Fruit fly (Drosophila melanogaster) whole organism, wandering third instar larva: ENCODE results near the gene Nedd4.
A peak's percentile ranks its signal among the peaks of the same experiment; 100 is the strongest.

ENCODE experiments used
- Abd-B ChIP-seq: fragments of >200 bp; optimal IDR thresholded peaks from 2 replicates; lab custom pipeline; 2017; ENCODE audit warnings: missing biosample characterization, missing genetic modification characterization
- CG32264 ChIP-seq: fragments of 200-800 bp; sonication (Bioruptor generic); optimal IDR thresholded peaks from 2 replicates; lab custom pipeline; 2016; ENCODE audit warnings: missing biosample characterization, missing genetic modification characterization
- CG9705 ChIP-seq: fragments of 200-800 bp; sonication (Bioruptor generic); optimal IDR thresholded peaks from 2 replicates; lab custom pipeline; 2018; ENCODE audit warnings: missing biosample characterization, mild to moderate bottlenecking, missing genetic modification characterization
- CrebA ChIP-seq: fragments of 200-800 bp; sonication (Bioruptor generic); optimal IDR thresholded peaks from 2 replicates; lab custom pipeline; 2016; ENCODE audit warnings: missing biosample characterization, mild to moderate bottlenecking, missing genetic modification characterization, borderline replicate concordance
- Dfd ChIP-seq: fragments of >200 bp; optimal IDR thresholded peaks from 2 replicates; lab custom pipeline; 2017; ENCODE audit warnings: missing biosample characterization, missing genetic modification characterization
- Dif ChIP-seq: fragments of 200-275, 200-300 bp; sonication (Bioruptor generic); optimal IDR thresholded peaks from 2 replicates; lab custom pipeline; 2018; ENCODE audit warnings: missing biosample characterization, missing genetic modification characterization; ENCODE audit not compliant: partially characterized antibody
- GATAd ChIP-seq: sonication (Bioruptor generic); optimal IDR thresholded peaks from 2 replicates; lab custom pipeline; 2016; ENCODE audit warnings: missing biosample characterization, missing genetic modification characterization
- HLH106 ChIP-seq: fragments of 200-800 bp; optimal IDR thresholded peaks from 3 replicates; lab custom pipeline; 2019; ENCODE audit warnings: missing biosample characterization, mild to moderate bottlenecking, missing genetic modification characterization, moderate library complexity
- Hnf4 ChIP-seq: fragments of 200-800 bp; sonication (Bioruptor generic); optimal IDR thresholded peaks from 2 replicates; lab custom pipeline; 2016; ENCODE audit warnings: missing biosample characterization, mild to moderate bottlenecking, missing genetic modification characterization
- Hr78 ChIP-seq: fragments of >200 bp; optimal IDR thresholded peaks from 2 replicates; lab custom pipeline; 2017; ENCODE audit warnings: missing biosample characterization, missing genetic modification characterization
- Hr83 ChIP-seq: fragments of 200-300 bp; sonication (Bioruptor generic); optimal IDR thresholded peaks from 2 replicates; lab custom pipeline; 2016; ENCODE audit warnings: missing biosample characterization, mild to moderate bottlenecking, missing genetic modification characterization, moderate library complexity; ENCODE audit not compliant: poor library complexity, severe bottlenecking
- Jra ChIP-seq: sonication (Bioruptor generic); optimal IDR thresholded peaks from 2 replicates; lab custom pipeline; 2016; ENCODE audit warnings: missing biosample characterization, missing genetic modification characterization
- Mio ChIP-seq: sonication (Bioruptor generic); optimal IDR thresholded peaks from 2 replicates; lab custom pipeline; 2016; ENCODE audit warnings: missing biosample characterization, missing genetic modification characterization
- Myc ChIP-seq: fragments of >200 bp; optimal IDR thresholded peaks from 2 replicates; lab custom pipeline; 2017
- N ChIP-seq: fragments of >200 bp; optimal IDR thresholded peaks from 2 replicates; lab custom pipeline; 2018; ENCODE audit warnings: missing biosample characterization, missing external identifiers, missing genetic modification characterization
- OdsH ChIP-seq: fragments of 200-800 bp; sonication (Bioruptor generic); optimal IDR thresholded peaks from 2 replicates; lab custom pipeline; 2016; ENCODE audit warnings: missing biosample characterization, mild to moderate bottlenecking, missing genetic modification characterization
- Rel ChIP-seq, 2 experiments: fragments of 200-800 bp; sonication (Bioruptor generic) in 1 of 2; optimal IDR thresholded peaks; 2 replicates in 1 of 2; 3 replicates in 1 of 2; lab custom pipeline; 2016 to 2019; ENCODE audit warnings: mild to moderate bottlenecking in 2 of 2, missing biosample characterization in 2 of 2, missing genetic modification characterization in 2 of 2, moderate library complexity in 1 of 2
- Sp1 ChIP-seq: fragments of 200-800 bp; sonication (Bioruptor generic); optimal IDR thresholded peaks from 3 replicates; lab custom pipeline; 2019; ENCODE audit warnings: missing biosample characterization, mild to moderate bottlenecking, missing genetic modification characterization, moderate library complexity
- Vsx2 ChIP-seq: fragments of 200-300, 225-300 bp; sonication (Bioruptor generic); optimal IDR thresholded peaks from 2 replicates; lab custom pipeline; 2018; ENCODE audit warnings: missing biosample characterization, missing genetic modification characterization; ENCODE audit not compliant: partially characterized antibody
- br ChIP-seq: fragments of 200-800 bp; sonication (Bioruptor generic); optimal IDR thresholded peaks from 2 replicates; lab custom pipeline; 2016; ENCODE audit warnings: missing biosample characterization, missing genetic modification characterization
- brk ChIP-seq: fragments of 200-800 bp; sonication (Bioruptor generic); optimal IDR thresholded peaks from 2 replicates; lab custom pipeline; 2016; ENCODE audit warnings: missing biosample characterization, mild to moderate bottlenecking, missing genetic modification characterization
- dl ChIP-seq, 2 experiments: fragments of 175-275, 200-275 bp in 1 of 2; fragments of 200-275 bp in 1 of 2; sonication (Bioruptor generic); optimal IDR thresholded peaks; lab custom pipeline; 2018; ENCODE audit warnings: mild to moderate bottlenecking in 2 of 2, missing biosample characterization in 2 of 2, missing genetic modification characterization in 2 of 2, moderate library complexity in 2 of 2; ENCODE audit not compliant: partially characterized antibody in 2 of 2, insufficient read depth in 1 of 2
- dmrt93B ChIP-seq: fragments of 200-800 bp; sonication (Bioruptor generic); optimal IDR thresholded peaks from 2 replicates; lab custom pipeline; 2018; ENCODE audit warnings: missing biosample characterization, mild to moderate bottlenecking, missing genetic modification characterization
- dsf ChIP-seq: sonication (Bioruptor generic); optimal IDR thresholded peaks from 2 replicates; lab custom pipeline; 2016; ENCODE audit warnings: missing biosample characterization, missing genetic modification characterization, borderline replicate concordance
- ey ChIP-seq: fragments of 200-800 bp; sonication (Bioruptor generic); optimal IDR thresholded peaks from 2 replicates; lab custom pipeline; 2016; ENCODE audit warnings: missing biosample characterization, missing genetic modification characterization
- foxo ChIP-seq, 2 experiments: fragments of 200-800 bp; sonication (Bioruptor generic); optimal IDR thresholded peaks; 2 replicates in 1 of 2; 3 replicates in 1 of 2; lab custom pipeline; 2016 to 2017; ENCODE audit warnings: missing biosample characterization in 2 of 2, missing genetic modification characterization in 2 of 2
- fru ChIP-seq: fragments of 200-800 bp; sonication (Bioruptor generic); optimal IDR thresholded peaks from 3 replicates; lab custom pipeline; 2016; ENCODE audit warnings: missing biosample characterization, mild to moderate bottlenecking, missing genetic modification characterization
- h ChIP-seq: fragments of 200-800 bp; sonication (Bioruptor generic); optimal IDR thresholded peaks from 3 replicates; lab custom pipeline; 2016; ENCODE audit warnings: missing biosample characterization, mild to moderate bottlenecking, missing genetic modification characterization
- jim ChIP-seq: fragments of 175-275, 200-325 bp; sonication (Bioruptor generic); optimal IDR thresholded peaks from 2 replicates; lab custom pipeline; 2016; ENCODE audit warnings: missing biosample characterization, mild to moderate bottlenecking, missing genetic modification characterization
- lola ChIP-seq: fragments of >200 bp; optimal IDR thresholded peaks from 2 replicates; lab custom pipeline; 2017; ENCODE audit warnings: missing biosample characterization, missing genetic modification characterization
- pan ChIP-seq: fragments of >200 bp; optimal IDR thresholded peaks from 2 replicates; lab custom pipeline; 2017
- psq ChIP-seq: fragments of 200-800 bp; sonication (Bioruptor generic); optimal IDR thresholded peaks from 3 replicates; lab custom pipeline; 2017; ENCODE audit warnings: missing biosample characterization, mild to moderate bottlenecking, missing genetic modification characterization, moderate library complexity
- rgr ChIP-seq: fragments of 200-800 bp; sonication (Bioruptor generic); optimal IDR thresholded peaks from 3 replicates; lab custom pipeline; 2016; ENCODE audit warnings: missing biosample characterization, mild to moderate bottlenecking, missing genetic modification characterization
- sage ChIP-seq: fragments of 200-800 bp; sonication (Bioruptor generic); optimal IDR thresholded peaks from 2 replicates; lab custom pipeline; 2016; ENCODE audit warnings: missing biosample characterization, mild to moderate bottlenecking, missing genetic modification characterization
- sv ChIP-seq: fragments of 200-800 bp; sonication (Bioruptor generic); optimal IDR thresholded peaks from 3 replicates; lab custom pipeline; 2016; ENCODE audit warnings: missing biosample characterization, missing genetic modification characterization
- tai ChIP-seq: sonication (Bioruptor generic); optimal IDR thresholded peaks from 2 replicates; lab custom pipeline; 2016; ENCODE audit warnings: missing biosample characterization, missing genetic modification characterization
- usp ChIP-seq: fragments of >200 bp; optimal IDR thresholded peaks from 2 replicates; lab custom pipeline; 2017; ENCODE audit warnings: missing biosample characterization, missing genetic modification characterization
- woc ChIP-seq: sonication (Bioruptor generic); optimal IDR thresholded peaks from 2 replicates; lab custom pipeline; 2016; ENCODE audit warnings: missing biosample characterization, mild to moderate bottlenecking, missing genetic modification characterization

Gene Nedd4

dm6 chr3L:17563536-17564257 is 33.8 kb downstream of the Nedd4 start:
- TF ChIP-seq foxo (GFP tag; optimal IDR thresholded peaks at IDR 0.05; lab: Kevin White, UChicago): peak in 1 of 2 experiments; percentile 23
- TF ChIP-seq rgr (GFP tag; lab: Kevin White, UChicago): peak; percentile 30
- peak; percentile 49 for TF ChIP-seq br (GFP tag; lab: Kevin White, UChicago)
- TF ChIP-seq ey (GFP tag; lab: Kevin White, UChicago): no peak
- TF ChIP-seq tai (GFP tag; lab: Kevin White, UChicago): peak; percentile 43
- TF ChIP-seq Hnf4 (GFP tag; lab: Kevin White, UChicago): peak; percentile 13
- peak; percentile 77 for TF ChIP-seq brk (GFP tag; lab: Kevin White, UChicago)
- no peak for TF ChIP-seq dmrt93B (GFP tag; lab: Kevin White, UChicago)
- TF ChIP-seq Myc (lab: Kevin White, UChicago): no peak
- no peak for TF ChIP-seq woc (GFP tag; lab: Kevin White, UChicago)
- no peak for TF ChIP-seq Dfd (GFP tag; lab: Kevin White, UChicago)
- no peak for TF ChIP-seq jim (GFP tag; lab: Kevin White, UChicago)
- no peak for TF ChIP-seq CG9705 (GFP tag; lab: Kevin White, UChicago)
- peak; percentile 70 for TF ChIP-seq h
- no peak for TF ChIP-seq Abd-B (GFP tag; lab: Kevin White, UChicago)
- TF ChIP-seq fru (GFP tag; lab: Kevin White, UChicago): peak; percentile 81
- no peak for TF ChIP-seq dsf (GFP tag; lab: Kevin White, UChicago)
- peak; percentile 36 for TF ChIP-seq OdsH (GFP tag; lab: Kevin White, UChicago)
- peak; percentile 14 for TF ChIP-seq CG32264 (GFP tag; lab: Kevin White, UChicago)
- TF ChIP-seq pan (lab: Kevin White, UChicago): no peak
- TF ChIP-seq Rel (GFP tag; optimal IDR thresholded peaks at IDR 0.05; lab: Kevin White, UChicago): peak; percentile 83
- TF ChIP-seq Rel (tag; optimal IDR thresholded peaks at IDR 0.05; lab: Kevin White, UChicago): peak; percentile 40
- no peak for TF ChIP-seq lola (GFP tag; lab: Kevin White, UChicago)
- TF ChIP-seq Vsx2 (GFP tag; lab: Kevin White, UChicago): no peak
- TF ChIP-seq sage (GFP tag; lab: Kevin White, UChicago): no peak
- TF ChIP-seq Jra (GFP tag; lab: Kevin White, UChicago): peak; percentile 53
- TF ChIP-seq Mio (GFP tag; lab: Kevin White, UChicago): no peak
- peak; percentile 45 for TF ChIP-seq Sp1
- peak; percentile 95 to 97 for TF ChIP-seq dl (GFP tag; optimal IDR thresholded peaks at IDR 0.05; lab: Kevin White, UChicago; ENCODE audit: insufficient read depth in 1 of 2, partially characterized antibody in 2 of 2)
- TF ChIP-seq sv: no peak
- TF ChIP-seq Hr83 (GFP tag; lab: Kevin White, UChicago): peak; percentile 15
- TF ChIP-seq CrebA (GFP tag; lab: Kevin White, UChicago): no peak
- no peak for TF ChIP-seq HLH106 (tag; lab: Kevin White, UChicago)
- peak; percentile 97 for TF ChIP-seq Dif (GFP tag; lab: Kevin White, UChicago)
- TF ChIP-seq N (GFP tag; lab: Kevin White, UChicago): peak; percentile 76
- peak; percentile 68 for TF ChIP-seq psq (GFP tag; lab: Kevin White, UChicago)

- TF ChIP-seq Sp1 (peak; percentile 69), tai (GFP tag; lab: Kevin White, UChicago) (no peak), N (GFP tag; lab: Kevin White, UChicago) (peak; percentile 61), jim (GFP tag; lab: Kevin White, UChicago) (no peak), OdsH (GFP tag; lab: Kevin White, UChicago) (peak; percentile 69), Hr83 (GFP tag; lab: Kevin White, UChicago) (peak; percentile 14), foxo (GFP tag; optimal IDR thresholded peaks at IDR 0.05; lab: Kevin White, UChicago) (peak; percentile 3 to 80), Jra (GFP tag; lab: Kevin White, UChicago) (no peak), lola (GFP tag; lab: Kevin White, UChicago) (no peak), rgr (GFP tag; lab: Kevin White, UChicago) (peak; percentile 78), Dfd (GFP tag; lab: Kevin White, UChicago) (peak; percentile 62), GATAd (GFP tag; lab: Kevin White, UChicago) (no peak), usp (no peak), Abd-B (GFP tag; lab: Kevin White, UChicago) (no peak), dl (GFP tag; optimal IDR thresholded peaks at IDR 0.05; lab: Kevin White, UChicago; ENCODE audit: insufficient read depth in 1 of 2, partially characterized antibody in 2 of 2) (peak in 1 of 2 experiments; percentile 29), ey (GFP tag; lab: Kevin White, UChicago) (peak; percentile 45), Hr78 (no peak), CG9705 (GFP tag; lab: Kevin White, UChicago) (peak; percentile 24), Vsx2 (GFP tag; lab: Kevin White, UChicago) (no peak), h (peak; percentile 77), Mio (GFP tag; lab: Kevin White, UChicago) (no peak), pan (lab: Kevin White, UChicago) (no peak), Dif (GFP tag; lab: Kevin White, UChicago) (peak; percentile 51), CrebA (GFP tag; lab: Kevin White, UChicago) (no peak), psq (GFP tag; lab: Kevin White, UChicago) (peak; percentile 80), br (GFP tag; lab: Kevin White, UChicago) (peak; percentile 67), dmrt93B (GFP tag; lab: Kevin White, UChicago) (peak; percentile 63), fru (GFP tag; lab: Kevin White, UChicago) (peak; percentile 76), brk (GFP tag; lab: Kevin White, UChicago) (peak; percentile 11), Hnf4 (GFP tag; lab: Kevin White, UChicago) (peak; percentile 53), CG32264 (GFP tag; lab: Kevin White, UChicago) (no peak), Rel (GFP tag; optimal IDR thresholded peaks at IDR 0.05; lab: Kevin White, UChicago) (peak; percentile 80), Rel (tag; optimal IDR thresholded peaks at IDR 0.05; lab: Kevin White, UChicago) (no peak)
Measured at dm6 chr3L:17566335-17567242, 36.7 kb downstream of the Nedd4 start.
